Fruit fly (Drosophila melanogaster): ENCODE measurements around the gene CG6356.
A peak's percentile ranks its signal among the peaks of the same experiment; 100 is the strongest.

CG6356 gene

DNA sequence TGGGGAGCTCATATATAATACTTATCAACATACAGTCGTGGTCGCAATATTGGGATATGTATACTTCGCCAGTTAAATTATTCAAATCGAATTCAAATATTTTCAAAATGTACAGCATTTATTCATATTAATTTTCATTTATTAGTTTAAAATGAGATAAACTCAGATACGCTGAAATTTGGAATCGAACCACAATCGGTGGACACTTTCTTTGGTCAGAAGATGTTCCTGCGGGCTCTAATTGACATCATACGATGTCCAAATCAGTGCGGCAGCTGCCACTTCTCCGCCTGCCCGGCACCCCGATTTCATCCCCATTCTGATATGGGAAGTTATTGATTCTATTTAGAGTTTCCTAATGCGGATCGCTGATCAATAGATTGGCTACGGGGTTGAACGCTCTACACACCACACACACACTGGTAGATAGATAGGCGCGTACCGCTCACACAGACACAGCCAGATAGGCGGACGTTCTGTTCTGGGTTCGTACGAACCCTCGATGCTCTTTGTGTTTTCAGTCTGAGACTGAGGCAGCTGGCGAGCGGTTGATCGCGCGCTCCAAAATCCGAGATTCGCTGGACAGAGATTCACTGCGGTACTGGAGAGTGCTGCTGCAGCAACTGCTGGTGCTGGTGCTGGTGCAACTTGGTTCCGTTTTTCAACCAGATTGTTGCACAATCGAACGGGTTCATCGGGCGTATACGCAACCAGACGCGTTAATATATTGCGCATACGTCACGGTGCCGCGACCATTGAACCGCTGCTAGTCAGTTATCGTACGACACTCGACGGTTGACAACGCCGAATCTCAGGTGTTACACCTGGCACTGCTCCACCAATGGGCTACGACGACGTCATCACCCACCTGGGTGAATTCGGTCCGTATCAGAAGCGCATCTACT, 7.4 kb upstream of the CG6356 start, which contains the start of gene Orct:
Gene Orct, plus strand, starts transcription at position 157 of the 905 bp plus-strand sequence.
- TF ChIP-seq CG8478 (optimal IDR thresholded peaks at IDR 0.05): no peak
- TF ChIP-seq EcR (GFP tag; optimal IDR thresholded peaks at IDR 0.05): peak in 1 of 2 experiments; percentile 19

DNA sequence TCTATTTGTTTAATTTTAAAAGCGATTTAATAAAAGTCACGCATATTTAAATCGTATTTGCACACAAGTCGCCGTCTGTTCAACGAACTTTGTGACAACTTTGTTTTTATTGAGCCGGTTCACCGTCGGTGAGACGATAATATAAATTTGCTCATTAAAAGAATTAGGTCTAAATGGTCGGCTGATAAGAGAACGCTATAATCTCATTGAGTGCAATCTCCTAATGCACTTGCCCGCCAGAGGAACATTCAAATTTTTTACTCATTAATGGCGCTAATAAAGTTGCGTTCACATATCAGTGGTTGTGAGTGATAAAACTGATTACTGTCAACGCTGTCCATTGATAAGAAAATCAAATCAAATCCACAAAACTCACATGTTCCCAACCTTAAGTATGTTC, 5.0 kb upstream of the CG6356 start:
- no peak for TF ChIP-seq psq (optimal IDR thresholded peaks at IDR 0.05)

DNA sequence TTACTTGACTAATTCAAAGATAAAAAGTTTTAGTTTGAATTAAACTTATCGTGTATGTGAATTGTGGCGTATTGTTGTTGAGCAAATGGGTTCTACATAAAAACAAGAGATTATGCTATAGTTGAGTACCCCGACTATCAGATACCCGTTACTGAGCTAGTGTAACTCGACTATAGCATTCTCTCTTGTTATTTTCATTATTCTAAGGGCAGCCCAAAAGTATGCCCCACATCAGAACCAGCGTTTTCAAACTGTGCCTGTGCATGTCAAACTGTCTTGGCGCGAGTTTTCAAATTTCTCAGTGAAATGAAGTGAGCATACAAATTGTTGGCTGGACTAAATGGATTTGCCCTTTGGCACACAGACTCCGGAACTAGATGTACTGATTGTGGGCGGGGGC, 4.5 kb upstream of the CG6356 start, which contains the start of gene shps:
Gene shps, plus strand, starts transcription at position 282 of the 400 bp plus-strand sequence.
- TF ChIP-seq Dll (optimal IDR thresholded peaks at IDR 0.05): no peak
- TF ChIP-seq CG8478 (optimal IDR thresholded peaks at IDR 0.05): no peak
- TF ChIP-seq pan (optimal IDR thresholded peaks at IDR 0.05): no peak
- no peak for TF ChIP-seq psq (optimal IDR thresholded peaks at IDR 0.05)
- no peak for TF ChIP-seq usp (GFP tag; optimal IDR thresholded peaks at IDR 0.05)
- TF ChIP-seq EcR (GFP tag; optimal IDR thresholded peaks at IDR 0.05): no peak

DNA sequence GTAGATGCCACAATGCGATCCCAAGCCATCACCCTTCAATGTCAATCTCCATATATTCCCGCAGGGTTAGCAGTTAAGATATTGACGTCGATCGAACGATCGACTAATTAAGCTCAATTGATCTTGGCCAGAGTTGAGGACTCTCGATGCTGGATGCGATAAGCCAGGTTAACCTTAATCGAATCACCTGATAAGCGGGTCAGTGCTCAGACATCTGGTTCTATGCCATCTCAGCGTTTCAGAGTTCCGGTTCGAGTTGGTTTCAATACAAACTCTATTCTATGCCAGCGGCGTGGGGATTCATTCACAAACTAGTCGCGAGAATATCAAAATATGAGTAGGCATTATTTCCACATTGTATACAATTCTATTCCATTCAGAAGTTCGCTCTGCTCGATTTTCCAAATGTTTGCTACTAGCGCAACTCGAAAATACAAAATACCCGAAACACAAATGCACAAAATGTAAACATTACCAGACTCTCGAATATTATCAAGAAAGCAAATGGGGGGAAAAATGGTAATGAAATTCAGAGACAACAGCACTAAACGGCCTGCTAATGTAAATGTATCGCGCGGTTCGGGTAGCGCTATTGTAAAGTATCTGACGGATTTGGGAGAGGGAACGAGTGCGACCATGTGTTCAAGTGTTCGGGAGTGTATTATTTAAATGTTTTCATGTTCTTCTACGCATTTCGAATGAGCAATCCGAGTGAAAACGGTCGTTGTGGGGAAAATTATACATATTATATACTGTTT, 1.0 kb upstream of the CG6356 start:
- TF ChIP-seq Dll (optimal IDR thresholded peaks at IDR 0.05) (no peak), CG8478 (optimal IDR thresholded peaks at IDR 0.05) (no peak), pan (optimal IDR thresholded peaks at IDR 0.05) (no peak), psq (optimal IDR thresholded peaks at IDR 0.05) (no peak)

DNA sequence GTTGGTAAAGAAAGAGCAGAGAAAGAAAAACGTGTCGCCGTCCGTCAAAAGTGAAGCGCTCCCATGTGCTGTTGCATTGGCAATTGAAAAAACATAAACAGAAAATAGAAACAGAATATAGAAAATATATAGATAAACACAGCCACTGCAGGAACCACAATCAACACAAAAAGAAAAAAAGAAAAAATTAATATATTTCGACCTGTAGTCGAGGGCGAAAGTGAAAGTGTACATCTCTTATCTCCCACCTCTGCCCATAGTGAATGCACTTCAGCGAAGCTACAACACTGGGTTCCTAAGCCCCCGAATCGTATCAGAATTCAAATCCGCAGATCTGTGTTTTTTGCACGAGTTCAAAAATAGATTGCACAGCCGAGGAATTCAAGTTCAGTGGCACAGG, 409 bp downstream of the CG6356 start:
- no peak for TF ChIP-seq pan (optimal IDR thresholded peaks at IDR 0.05)
- no peak for TF ChIP-seq EcR (GFP tag; optimal IDR thresholded peaks at IDR 0.05)
- no peak for TF ChIP-seq psq (optimal IDR thresholded peaks at IDR 0.05)
- TF ChIP-seq Dll (optimal IDR thresholded peaks at IDR 0.05): no peak
- TF ChIP-seq CG8478 (optimal IDR thresholded peaks at IDR 0.05): no peak
- TF ChIP-seq usp (GFP tag; optimal IDR thresholded peaks at IDR 0.05): no peak

DNA sequence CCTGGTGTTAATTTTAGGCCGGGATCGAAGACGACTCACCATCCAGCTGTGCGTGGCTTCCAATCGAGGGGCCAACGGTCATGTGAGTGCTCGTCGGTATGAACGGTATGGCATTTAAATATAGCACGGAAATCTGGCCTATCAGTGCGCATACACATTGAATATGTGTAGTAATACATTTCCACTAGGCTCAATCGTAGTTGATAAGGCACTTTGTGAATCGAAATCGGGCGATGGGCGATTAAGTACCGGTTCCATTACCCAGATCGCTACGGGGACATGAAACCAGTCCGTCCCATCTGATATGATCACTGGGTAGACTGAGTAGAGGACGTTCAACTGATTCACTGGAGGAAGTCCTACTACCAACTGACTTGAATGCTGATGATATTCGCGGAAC, 1.7 kb downstream of the CG6356 start:
- TF ChIP-seq psq (optimal IDR thresholded peaks at IDR 0.05): no peak
- TF ChIP-seq CG8478 (optimal IDR thresholded peaks at IDR 0.05): no peak
- no peak for TF ChIP-seq pan (optimal IDR thresholded peaks at IDR 0.05)
- no peak for TF ChIP-seq EcR (GFP tag; optimal IDR thresholded peaks at IDR 0.05)
- TF ChIP-seq Dll (optimal IDR thresholded peaks at IDR 0.05): no peak
- TF ChIP-seq usp (GFP tag; optimal IDR thresholded peaks at IDR 0.05): no peak

DNA sequence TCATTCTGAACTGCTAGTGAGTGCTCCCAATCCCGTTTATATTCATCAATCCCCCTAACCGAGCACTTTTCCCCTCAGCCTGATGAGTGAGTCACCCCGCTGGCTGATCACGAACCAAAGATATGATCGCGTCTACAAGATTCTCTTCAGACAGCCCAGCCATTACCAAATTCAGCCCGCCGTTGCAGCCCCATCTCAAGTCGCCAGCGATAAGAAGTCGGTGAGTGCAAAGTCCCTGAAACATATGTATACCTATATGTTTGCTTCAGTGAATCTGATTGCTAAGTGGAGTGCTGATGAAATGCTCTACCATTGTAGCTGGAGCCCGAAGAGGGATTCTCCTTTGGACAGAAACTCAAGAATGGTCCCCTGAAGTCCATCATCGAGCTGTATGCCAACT, 3.4 kb downstream of the CG6356 start:
- TF ChIP-seq pan (optimal IDR thresholded peaks at IDR 0.05) (no peak), Dll (optimal IDR thresholded peaks at IDR 0.05) (no peak), usp (GFP tag; optimal IDR thresholded peaks at IDR 0.05) (no peak), EcR (GFP tag; optimal IDR thresholded peaks at IDR 0.05) (no peak), CG8478 (optimal IDR thresholded peaks at IDR 0.05) (no peak), psq (optimal IDR thresholded peaks at IDR 0.05) (no peak)

DNA sequence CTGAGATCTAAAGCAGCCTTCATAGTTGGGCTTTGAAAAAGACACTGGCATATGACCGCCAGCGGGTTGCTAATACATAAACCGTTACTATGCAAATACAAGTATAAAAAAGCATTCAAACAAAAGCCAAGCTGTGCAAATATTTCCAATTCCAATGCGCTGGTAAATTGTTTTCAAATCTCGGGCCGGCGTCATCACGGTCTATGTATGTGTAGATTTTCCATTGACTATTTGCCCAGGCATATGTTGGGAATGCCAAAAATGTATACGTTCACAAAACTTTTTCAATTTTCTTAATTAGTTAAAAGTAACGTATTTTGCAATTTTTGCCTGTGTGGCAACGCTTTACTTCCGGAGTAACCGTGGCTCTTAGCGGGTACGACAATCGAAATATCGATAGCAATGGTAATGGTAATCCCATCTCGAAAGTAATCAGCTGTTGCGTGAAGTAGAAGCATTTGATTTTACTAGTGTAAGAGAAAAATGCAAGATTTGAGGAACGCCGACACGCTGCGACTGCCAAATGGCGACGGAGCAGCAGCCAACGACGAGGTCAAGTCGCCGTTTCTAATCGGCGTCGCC, 6.1 kb downstream of the CG6356 start, which contains the start of the genes CG34290 and Uck:
Gene CG34290, minus strand, starts transcription at position 51 of the 582 bp plus-strand sequence.
Gene Uck, plus strand, starts transcription at position 405 of the 582 bp plus-strand sequence.
- TF ChIP-seq psq (optimal IDR thresholded peaks at IDR 0.05) (no peak), EcR (GFP tag; optimal IDR thresholded peaks at IDR 0.05) (no peak), CG8478 (optimal IDR thresholded peaks at IDR 0.05) (no peak), Dll (optimal IDR thresholded peaks at IDR 0.05) (no peak), usp (GFP tag; optimal IDR thresholded peaks at IDR 0.05) (no peak), pan (optimal IDR thresholded peaks at IDR 0.05) (no peak)

DNA sequence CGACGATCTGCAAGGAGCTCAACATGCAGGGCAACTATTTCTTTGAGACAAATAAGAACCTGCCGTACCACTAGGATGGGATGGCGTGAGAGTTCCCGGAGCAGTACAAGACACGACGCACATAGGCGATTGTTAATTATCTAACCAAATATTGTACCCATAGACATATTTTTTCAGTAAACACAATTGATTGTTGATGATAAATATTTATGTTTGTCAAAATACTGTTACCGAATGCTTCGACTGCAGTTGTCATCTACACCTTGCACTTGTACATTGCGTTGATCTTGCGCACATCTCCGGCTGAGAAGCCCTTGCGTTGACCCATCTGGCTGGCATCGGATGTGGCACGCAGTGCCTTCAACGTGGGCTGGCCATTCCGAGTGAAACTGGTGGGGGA, 9.4 kb downstream of the CG6356 start:
- TF ChIP-seq usp (GFP tag; optimal IDR thresholded peaks at IDR 0.05): no peak
- no peak for TF ChIP-seq psq (optimal IDR thresholded peaks at IDR 0.05)
- TF ChIP-seq CG8478 (optimal IDR thresholded peaks at IDR 0.05): no peak
- TF ChIP-seq Dll (optimal IDR thresholded peaks at IDR 0.05): no peak
- no peak for TF ChIP-seq EcR (GFP tag; optimal IDR thresholded peaks at IDR 0.05)
- no peak for TF ChIP-seq pan (optimal IDR thresholded peaks at IDR 0.05)

DNA sequence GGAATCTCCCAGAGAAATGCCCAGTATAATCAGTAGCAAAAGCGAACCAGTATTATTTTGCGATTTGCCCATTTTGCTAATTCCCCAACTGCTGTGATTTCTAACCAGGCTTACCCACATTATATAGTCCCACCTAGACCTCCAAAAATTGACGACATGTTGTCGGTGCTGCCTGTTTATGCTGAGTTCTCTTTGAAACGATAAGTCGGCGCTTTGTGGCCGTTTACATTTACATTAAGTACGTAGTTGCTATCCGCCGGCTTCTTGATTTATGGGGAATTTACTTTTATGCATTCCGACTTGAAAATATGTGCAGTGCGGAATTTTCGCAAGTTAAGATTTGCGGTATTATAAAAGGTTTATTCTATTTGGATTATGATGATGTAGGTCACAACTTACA, 10.5 kb downstream of the CG6356 start, which contains the start of gene CG5715:
Gene CG5715, minus strand, starts transcription at position 101 of the 400 bp plus-strand sequence.
- TF ChIP-seq psq (optimal IDR thresholded peaks at IDR 0.05) (no peak), CG8478 (optimal IDR thresholded peaks at IDR 0.05) (no peak), EcR (GFP tag; optimal IDR thresholded peaks at IDR 0.05) (no peak), Dll (optimal IDR thresholded peaks at IDR 0.05) (no peak), pan (optimal IDR thresholded peaks at IDR 0.05) (no peak), usp (GFP tag; optimal IDR thresholded peaks at IDR 0.05) (no peak)

DNA sequence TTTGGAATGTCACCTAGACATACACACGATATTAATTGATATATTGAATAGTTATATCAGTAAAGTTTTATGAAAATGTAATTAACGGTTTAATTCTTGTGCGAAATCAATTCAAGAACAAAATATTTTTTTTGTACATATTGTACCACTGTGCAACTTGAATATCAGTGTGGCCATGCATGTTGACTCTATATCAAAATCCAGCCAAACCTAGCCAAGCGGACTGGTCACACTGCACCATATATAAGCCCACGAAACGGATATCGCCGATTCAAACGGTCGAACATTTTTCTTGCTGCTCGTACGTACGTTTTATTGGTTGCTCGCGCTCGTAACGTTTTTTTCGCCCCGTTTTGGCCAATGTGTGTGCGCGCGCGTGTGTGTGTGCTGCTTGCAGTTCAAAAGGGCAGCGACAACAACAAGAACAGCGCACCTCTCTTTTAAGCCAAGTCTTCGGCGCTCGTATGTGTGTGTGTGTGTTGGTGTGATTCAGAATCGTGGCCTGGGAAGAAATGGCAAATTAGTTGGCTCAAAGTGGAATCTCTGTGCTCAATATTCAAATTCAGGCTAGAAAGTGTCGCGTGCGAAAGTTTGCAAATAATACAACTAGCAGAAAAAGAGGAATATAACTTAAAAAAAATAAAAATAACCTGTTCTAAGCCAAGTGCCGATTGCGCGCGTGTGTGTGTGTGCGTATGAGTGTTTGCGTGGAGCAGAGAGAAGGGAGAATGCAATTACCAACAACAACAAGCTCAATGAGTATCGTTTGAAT, 11.2 kb downstream of the CG6356 start, which contains the start of gene crb:
Gene crb, plus strand, starts transcription at position 295 of the 772 bp plus-strand sequence.
- TF ChIP-seq psq (optimal IDR thresholded peaks at IDR 0.05): no peak
- no peak for TF ChIP-seq Dll (optimal IDR thresholded peaks at IDR 0.05)
- TF ChIP-seq usp (GFP tag; optimal IDR thresholded peaks at IDR 0.05): no peak
- TF ChIP-seq pan (optimal IDR thresholded peaks at IDR 0.05): no peak
